Worm (Caenorhabditis elegans) whole organism, L1 larva: ENCODE measurements around the gene str-261.

Experiments used
- aha-1 ChIP-seq: fragments of 150-350 bp; optimal IDR thresholded peaks from 2 replicates; lab custom pipeline; 2014; ENCODE audit warnings: missing biosample characterization, missing genetic modification characterization
- hlh-17 ChIP-seq: fragments of 200-800 bp; sonication (Bioruptor generic); optimal IDR thresholded peaks from 2 replicates; lab custom pipeline; 2018; ENCODE audit warnings: missing genetic modification characterization, mild to moderate bottlenecking, missing compliant biosample characterization, moderate library complexity, borderline replicate concordance
- nhr-19 ChIP-seq: fragments of 200-800 bp; sonication (Bioruptor generic); conservative IDR thresholded peaks from 2 replicates; pipeline ENCODE4 v1.3.6; 2022; ENCODE audit warnings: missing genetic modification characterization, missing compliant biosample characterization
- skn-1 ChIP-seq: fragments of 150-350 bp; optimal IDR thresholded peaks from 2 replicates; lab custom pipeline; 2014; ENCODE audit warnings: missing biosample characterization, missing genetic modification characterization
- zip-4 ChIP-seq: fragments of 200-800 bp; sonication (Bioruptor generic); optimal IDR thresholded peaks from 2 replicates; lab custom pipeline; 2018; ENCODE audit warnings: mild to moderate bottlenecking, missing genetic modification characterization, moderate library complexity, missing compliant biosample characterization

ce11 chrIII:11046549-11046948 is 27.8 kb upstream of the str-261 start:
- no peak for TF ChIP-seq zip-4 (GFP tag; lab: Kevin White, UChicago)
- no peak for TF ChIP-seq skn-1 (tag; lab: Kevin White, UChicago)
- TF ChIP-seq hlh-17: no peak
- no peak for TF ChIP-seq nhr-19 (GFP tag; lab: Robert Waterston, UW)
- TF ChIP-seq aha-1 (tag; lab: Kevin White, UChicago): no peak
